Worm (Caenorhabditis elegans) whole organism, young adult: ENCODE data around the gene clc-4.

Source experiments
- B0035.1 ChIP-seq: sonication (generic microtip); optimal IDR thresholded peaks from 2 replicates; lab custom pipeline; 2016; ENCODE audit warnings: missing genetic modification characterization, mild to moderate bottlenecking, missing compliant biosample characterization, missing genotype, missing genetic modification reagents
- B0261.1 ChIP-seq: sonication (generic microtip); optimal IDR thresholded peaks from 2 replicates; lab custom pipeline; 2016; ENCODE audit warnings: mild to moderate bottlenecking, missing genetic modification characterization, moderate library complexity, missing compliant biosample characterization
- C17E4.6 ChIP-seq: fragments of 200-800 bp; sonication (Bioruptor generic); IDR thresholded peaks from 2 replicates; pipeline ENCODE4 v1.3.6; 2022; ENCODE audit warnings: missing genetic modification reagents, missing genetic modification characterization, missing compliant biosample characterization
- F23B12.7 ChIP-seq: sonication (generic microtip); optimal IDR thresholded peaks from 2 replicates; lab custom pipeline; 2017; ENCODE audit warnings: missing genetic modification characterization, mild to moderate bottlenecking, missing compliant biosample characterization, antibody characterized with exemption, moderate library complexity; ENCODE audit not compliant: insufficient read depth
- F55B11.4 ChIP-seq: sonication (generic microtip); optimal IDR thresholded peaks from 2 replicates; lab custom pipeline; 2016; ENCODE audit warnings: missing compliant biosample characterization, missing genetic modification characterization, borderline replicate concordance; ENCODE audit not compliant: insufficient read depth
- Y56A3A.18 ChIP-seq: fragments of 200-800 bp; sonication (Bioruptor generic); IDR thresholded peaks from 2 replicates; pipeline ENCODE4 v1.3.6; 2022; ENCODE audit warnings: missing genetic modification reagents, missing genetic modification characterization, missing compliant biosample characterization
- ZK185.1 ChIP-seq: sonication (generic microtip); optimal IDR thresholded peaks from 2 replicates; lab custom pipeline; 2016; ENCODE audit warnings: mild to moderate bottlenecking, missing genetic modification characterization, missing compliant biosample characterization; ENCODE audit not compliant: poor library complexity, severe bottlenecking
- atf-7 ChIP-seq: sonication (generic microtip); optimal IDR thresholded peaks from 2 replicates; lab custom pipeline; 2017; ENCODE audit warnings: mild to moderate bottlenecking, missing genetic modification characterization, missing compliant biosample characterization
- athp-1 ChIP-seq: sonication (generic microtip); optimal IDR thresholded peaks from 2 replicates; lab custom pipeline; 2017; ENCODE audit warnings: mild to moderate bottlenecking, missing genetic modification characterization, missing compliant biosample characterization
- attf-5 ChIP-seq: fragments of 200-800 bp; sonication (Bioruptor generic); optimal IDR thresholded peaks from 2 replicates; lab custom pipeline; 2018; ENCODE audit warnings: mild to moderate bottlenecking, missing genetic modification characterization, missing compliant biosample characterization
- cebp-1 ChIP-seq, 2 experiments: fragments of 200-800 bp in 1 of 2; sonication (Bioruptor generic) in 1 of 2; sonication (generic microtip) in 1 of 2; IDR thresholded peaks in 1 of 2; optimal IDR thresholded peaks in 1 of 2; 2 replicates each; pipeline versions ENCODE4 v1.3.6 to Lab custom; 2017 to 2022; ENCODE audit warnings: missing compliant biosample characterization in 2 of 2, missing genetic modification characterization in 2 of 2, mild to moderate bottlenecking in 1 of 2, missing genetic modification reagents in 1 of 2, moderate library complexity in 1 of 2
- ceh-27 ChIP-seq: fragments of 200-800 bp; sonication (Bioruptor generic); optimal IDR thresholded peaks from 2 replicates; lab custom pipeline; 2018; ENCODE audit warnings: mild to moderate bottlenecking, missing genetic modification characterization, moderate library complexity, missing compliant biosample characterization
- chd-7 ChIP-seq: sonication (generic microtip); optimal IDR thresholded peaks from 2 replicates; lab custom pipeline; 2016; ENCODE audit warnings: mild to moderate bottlenecking, missing genetic modification characterization, moderate library complexity, missing compliant biosample characterization
- dox-1 ChIP-seq: fragments of 200-800 bp; sonication (Bioruptor generic); IDR thresholded peaks from 2 replicates; pipeline ENCODE4 v1.3.6; 2022; ENCODE audit warnings: missing genetic modification reagents, missing genetic modification characterization, missing compliant biosample characterization
- ekl-4 ChIP-seq: fragments of 200-800 bp; sonication (Bioruptor generic); IDR thresholded peaks from 2 replicates; pipeline ENCODE4 v1.3.6; 2022; ENCODE audit warnings: missing genetic modification reagents, missing genetic modification characterization, missing compliant biosample characterization
- ets-4 ChIP-seq: fragments of 200-800 bp; sonication (Bioruptor generic); optimal IDR thresholded peaks from 2 replicates; lab custom pipeline; 2018; ENCODE audit warnings: mild to moderate bottlenecking, missing genetic modification characterization, missing compliant biosample characterization
- gei-17 ChIP-seq: fragments of 200-800 bp; sonication (Bioruptor generic); optimal IDR thresholded peaks from 2 replicates; lab custom pipeline; 2018; ENCODE audit warnings: mild to moderate bottlenecking, missing genetic modification characterization, missing compliant biosample characterization
- hlh-26 ChIP-seq: fragments of 200-800 bp; sonication (Bioruptor generic); conservative IDR thresholded peaks from 2 replicates; pipeline ENCODE4 v1.3.6; 2022; ENCODE audit warnings: missing genetic modification reagents, missing genetic modification characterization, missing compliant biosample characterization
- hmg-20 ChIP-seq: fragments of 200-800 bp; sonication (Bioruptor generic); IDR thresholded peaks from 2 replicates; pipeline ENCODE4 v1.3.6; 2022; ENCODE audit warnings: missing genetic modification reagents, missing genetic modification characterization, missing compliant biosample characterization
- hsf-1 ChIP-seq: fragments of 200-800 bp; sonication (Bioruptor generic); IDR thresholded peaks from 2 replicates; pipeline ENCODE4 v1.3.6; 2022; ENCODE audit warnings: missing genetic modification reagents, missing genetic modification characterization, missing compliant biosample characterization
- lag-1 ChIP-seq: fragments of 200-800 bp; sonication (Bioruptor generic); IDR thresholded peaks from 2 replicates; pipeline ENCODE4 v1.3.6; 2022; ENCODE audit warnings: missing genetic modification reagents, missing genetic modification characterization, missing compliant biosample characterization
- let-526 ChIP-seq: fragments of 200-800 bp; sonication (Bioruptor generic); IDR thresholded peaks from 2 replicates; pipeline ENCODE4 v1.3.6; 2022; ENCODE audit warnings: missing genetic modification reagents, missing genetic modification characterization, missing compliant biosample characterization
- lin-54 ChIP-seq: fragments of 200-800 bp; sonication (Bioruptor generic); optimal IDR thresholded peaks from 2 replicates; lab custom pipeline; 2018; ENCODE audit warnings: mild to moderate bottlenecking, missing genetic modification characterization, missing compliant biosample characterization
- lir-1 ChIP-seq: fragments of 200-800 bp; sonication (Bioruptor generic); conservative IDR thresholded peaks from 2 replicates; pipeline ENCODE4 v1.3.6; 2022; ENCODE audit warnings: missing genetic modification reagents, missing genetic modification characterization, missing compliant biosample characterization
- lsl-1 ChIP-seq: fragments of 200-800 bp; sonication (Bioruptor generic); optimal IDR thresholded peaks from 2 replicates; lab custom pipeline; 2018; ENCODE audit warnings: mild to moderate bottlenecking, missing genetic modification characterization, moderate library complexity, missing compliant biosample characterization
- madf-10 ChIP-seq: sonication (generic microtip); optimal IDR thresholded peaks from 2 replicates; lab custom pipeline; 2016; ENCODE audit warnings: mild to moderate bottlenecking, missing genetic modification characterization, missing compliant biosample characterization
- madf-3 ChIP-seq: fragments of 200-800 bp; sonication (Bioruptor generic); IDR thresholded peaks from 2 replicates; pipeline ENCODE4 v1.3.6; 2022; ENCODE audit warnings: missing genetic modification reagents, missing genetic modification characterization, missing compliant biosample characterization
- mcd-1 ChIP-seq: fragments of 200-800 bp; sonication (Bioruptor generic); IDR thresholded peaks from 2 replicates; pipeline ENCODE4 v1.3.6; 2022; ENCODE audit warnings: missing genetic modification reagents, missing genetic modification characterization, missing compliant biosample characterization
- mes-4 ChIP-seq: sonication (generic microtip); optimal IDR thresholded peaks from 2 replicates; lab custom pipeline; 2016; ENCODE audit warnings: missing genotype, missing genetic modification characterization, missing compliant biosample characterization
- nfya-1 ChIP-seq: sonication (generic microtip); optimal IDR thresholded peaks from 2 replicates; lab custom pipeline; 2017; ENCODE audit warnings: antibody characterized with exemption, missing compliant biosample characterization, missing genetic modification characterization, borderline replicate concordance; ENCODE audit not compliant: insufficient read depth
- nhr-80 ChIP-seq: sonication (generic microtip); optimal IDR thresholded peaks from 2 replicates; lab custom pipeline; 2016; ENCODE audit warnings: missing genetic modification characterization, missing compliant biosample characterization
- pbrm-1 ChIP-seq: fragments of 200-800 bp; sonication (Bioruptor generic); IDR thresholded peaks from 2 replicates; pipeline ENCODE4 v1.3.6; 2022; ENCODE audit warnings: missing genetic modification reagents, missing genetic modification characterization, missing compliant biosample characterization
- snpc-3.4 ChIP-seq: sonication (generic microtip); optimal IDR thresholded peaks from 2 replicates; lab custom pipeline; 2017; ENCODE audit warnings: missing genetic modification characterization, mild to moderate bottlenecking, missing compliant biosample characterization, antibody characterized with exemption, moderate library complexity, missing genotype, missing genetic modification reagents
- somi-1 ChIP-seq: fragments of 200-800 bp; sonication (Bioruptor generic); optimal IDR thresholded peaks from 2 replicates; lab custom pipeline; 2018; ENCODE audit warnings: mild to moderate bottlenecking, missing genetic modification characterization, missing compliant biosample characterization
- tbx-9 ChIP-seq: sonication (generic microtip); optimal IDR thresholded peaks from 2 replicates; lab custom pipeline; 2016; ENCODE audit warnings: borderline replicate concordance, missing genetic modification characterization, inconsistent platforms, missing compliant biosample characterization
- zfh-2 ChIP-seq: fragments of 200-800 bp; sonication (Bioruptor generic); conservative IDR thresholded peaks from 2 replicates; pipeline ENCODE4 v1.3.6; 2022; ENCODE audit warnings: missing genetic modification reagents, missing genetic modification characterization, missing compliant biosample characterization
- zim-3 ChIP-seq: sonication (generic microtip); optimal IDR thresholded peaks from 2 replicates; lab custom pipeline; 2017; ENCODE audit warnings: mild to moderate bottlenecking, missing genetic modification characterization, moderate library complexity, missing compliant biosample characterization
- ztf-18 ChIP-seq: sonication (generic microtip); optimal IDR thresholded peaks from 2 replicates; lab custom pipeline; 2016; ENCODE audit warnings: missing genotype, mild to moderate bottlenecking, missing genetic modification characterization, missing compliant biosample characterization
- ztf-28 ChIP-seq: fragments of 200-800 bp; sonication (Bioruptor generic); IDR thresholded peaks from 2 replicates; pipeline ENCODE4 v1.3.6; 2022; ENCODE audit warnings: missing genetic modification reagents, missing genetic modification characterization, missing compliant biosample characterization
- ztf-6 ChIP-seq: fragments of 200-800 bp; sonication (Bioruptor generic); IDR thresholded peaks from 2 replicates; pipeline ENCODE4 v1.3.6; 2022; ENCODE audit warnings: missing genetic modification reagents, missing genetic modification characterization, missing compliant biosample characterization

The clc-4 gene

DNA sequence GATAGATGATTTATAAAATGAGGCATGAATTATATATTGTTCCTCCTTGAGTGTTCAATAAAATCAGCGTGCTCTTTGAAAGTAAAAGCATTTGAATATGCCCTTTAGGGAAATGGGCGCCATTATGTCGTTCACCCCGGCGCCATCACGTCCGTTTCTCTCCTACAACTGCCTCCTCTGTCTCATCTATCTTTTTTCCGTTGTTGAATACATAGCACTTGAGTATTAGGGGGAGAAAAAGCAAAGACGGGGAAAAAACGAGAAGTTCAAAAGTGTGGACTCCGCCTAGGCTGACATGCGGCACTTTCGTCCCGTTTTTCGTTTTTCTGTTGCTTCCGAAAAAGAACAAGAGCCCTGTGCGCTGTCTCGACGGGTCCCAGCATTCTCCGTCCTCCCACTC is 16.1 kb downstream of the clc-4 start:
- TF ChIP-seq mcd-1 (GFP tag; lab: Robert Waterston, UW) (peak; percentile 17; the same call in 1 of the 2 replicates), pbrm-1 (GFP tag; lab: Robert Waterston, UW) (0 out of 2 replicates have a peak, but pooled peaks have one; percentile 32), ztf-18 (tag; lab: Kevin White, UChicago) (no peak), ztf-28 (GFP tag; lab: Robert Waterston, UW) (no peak), ztf-6 (GFP tag; lab: Robert Waterston, UW) (no peak), hsf-1 (GFP tag; lab: Robert Waterston, UW) (no peak), ceh-27 (peak; percentile 28)

DNA sequence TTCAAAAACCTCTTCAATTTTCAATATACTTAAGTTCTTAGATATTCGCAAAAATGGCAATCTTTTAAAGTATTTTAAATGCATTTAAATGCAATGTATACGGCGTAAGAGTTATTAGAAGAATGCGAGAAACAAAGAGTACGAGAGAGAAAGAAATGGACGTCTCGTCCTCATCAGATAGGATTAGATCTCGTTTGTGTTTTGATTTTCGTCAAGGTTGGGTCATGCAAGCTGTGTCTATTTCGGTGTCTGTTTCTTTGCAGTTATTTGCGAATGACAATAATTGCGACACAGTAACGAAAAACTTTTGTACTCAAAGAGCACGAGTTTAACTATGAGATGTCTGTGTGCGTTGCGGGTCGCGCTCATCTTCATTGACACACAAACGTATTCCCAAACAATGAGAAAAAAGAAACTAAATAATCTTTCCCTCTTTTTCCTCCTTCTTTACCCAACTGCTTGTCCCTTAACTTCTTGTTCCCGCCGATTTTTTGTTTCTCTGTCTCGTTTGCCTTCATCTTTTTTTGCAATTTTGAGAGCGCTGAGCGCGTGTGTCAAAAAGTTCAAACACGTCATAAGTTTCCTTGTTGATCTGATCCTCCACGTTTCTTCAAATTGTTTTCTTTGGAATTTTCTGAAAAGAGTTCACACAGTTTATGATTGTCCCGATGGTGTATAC is 16.6 kb downstream of the clc-4 start:
- TF ChIP-seq attf-5 (GFP tag; lab: Kevin White, UChicago) = no peak
- no peak for TF ChIP-seq ets-4 (GFP tag; lab: Kevin White, UChicago)
- TF ChIP-seq somi-1 (GFP tag; lab: Kevin White, UChicago) = no peak
- no peak for TF ChIP-seq lin-54 (GFP tag; lab: Kevin White, UChicago)
- no peak for TF ChIP-seq zim-3 (tag; lab: Kevin White, UChicago)
- TF ChIP-seq hsf-1 (GFP tag; lab: Robert Waterston, UW) = no peak
- TF ChIP-seq lsl-1 = no peak
- no peak for TF ChIP-seq nfya-1 (tag; lab: Kevin White, UChicago)

DNA sequence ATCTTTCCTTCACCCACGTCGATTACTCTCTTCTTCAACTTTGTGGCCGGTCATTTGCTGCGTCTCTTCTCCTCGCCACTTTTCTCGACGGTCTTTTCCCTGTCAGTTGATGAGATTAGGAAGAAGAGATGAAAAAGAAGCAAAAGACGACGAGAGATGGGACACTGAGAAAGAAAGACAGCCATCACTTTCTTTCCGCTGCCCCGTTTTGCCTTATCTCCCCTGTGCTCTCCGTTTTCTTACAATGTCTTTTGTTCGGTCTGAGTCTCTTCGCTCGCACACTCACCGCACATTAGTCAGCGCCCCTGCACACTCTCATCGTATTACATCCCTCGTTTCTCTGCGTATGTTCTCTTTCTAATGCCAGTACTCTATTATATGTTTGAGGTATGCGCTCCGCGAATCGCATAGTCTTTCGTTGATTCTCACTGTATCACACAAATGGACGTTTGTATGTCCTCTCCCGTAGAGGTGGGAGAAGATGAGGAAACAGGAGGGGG is 17.5 kb downstream of the clc-4 start:
- TF ChIP-seq ekl-4 (GFP tag; lab: Robert Waterston, UW) (0 out of 2 replicates have a peak, but pooled peaks have one; percentile 80), ztf-18 (tag; lab: Kevin White, UChicago) (peak; percentile 40), cebp-1 (GFP tag; IDR thresholded peaks at IDR 0.05; lab: Robert Waterston, UW) (no peak), cebp-1 (tag; optimal IDR thresholded peaks at IDR 0.05; lab: Kevin White, UChicago) (peak; percentile 89), dox-1 (GFP tag; lab: Robert Waterston, UW) (peak; percentile 89; the same call in 1 of the 2 replicates), chd-7 (peak; percentile 94), atf-7 (tag; lab: Kevin White, UChicago) (peak; percentile 91), gei-17 (peak; percentile 80), attf-5 (GFP tag; lab: Kevin White, UChicago) (peak; percentile 81), ZK185.1 (tag; lab: Kevin White, UChicago) (peak; percentile 82), athp-1 (tag; lab: Kevin White, UChicago) (peak; percentile 54), C17E4.6 (GFP tag; lab: Robert Waterston, UW) (no peak), B0261.1 (tag; lab: Kevin White, UChicago) (peak; percentile 9), let-526 (GFP tag; lab: Robert Waterston, UW) (0 out of 2 replicates have a peak, but pooled peaks have one; percentile 36), B0035.1 (tag; lab: Kevin White, UChicago) (no peak), lag-1 (GFP tag; lab: Robert Waterston, UW) (no peak), F55B11.4 (tag; lab: Kevin White, UChicago) (no peak), tbx-9 (no peak), lir-1 (0 out of 2 replicates have a peak, but pooled peaks have one; percentile 35), hmg-20 (GFP tag; lab: Robert Waterston, UW) (peak; percentile 68; the same call in 1 of the 2 replicates), mcd-1 (GFP tag; lab: Robert Waterston, UW) (peak; percentile 68), Y56A3A.18 (GFP tag; lab: Robert Waterston, UW) (0 out of 2 replicates have a peak, but pooled peaks have one; percentile 37), madf-10 (peak; percentile 82), pbrm-1 (GFP tag; lab: Robert Waterston, UW) (peak; percentile 69), nhr-80 (peak; percentile 92), mes-4 (tag; lab: Kevin White, UChicago) (no peak), hlh-26 (GFP tag; lab: Robert Waterston, UW) (no peak), snpc-3.4 (tag; lab: Kevin White, UChicago) (peak; percentile 39), zfh-2 (GFP tag; lab: Robert Waterston, UW) (peak; percentile 27; the same call in 1 of the 2 replicates), F23B12.7 (tag; lab: Kevin White, UChicago) (no peak), madf-3 (0 out of 2 replicates have a peak, but pooled peaks have one; percentile 48), nfya-1 (tag; lab: Kevin White, UChicago) (no peak)
